Fruit fly (Drosophila melanogaster): ENCODE results near the gene PGRP-SB1.

The PGRP-SB1 gene

DNA sequence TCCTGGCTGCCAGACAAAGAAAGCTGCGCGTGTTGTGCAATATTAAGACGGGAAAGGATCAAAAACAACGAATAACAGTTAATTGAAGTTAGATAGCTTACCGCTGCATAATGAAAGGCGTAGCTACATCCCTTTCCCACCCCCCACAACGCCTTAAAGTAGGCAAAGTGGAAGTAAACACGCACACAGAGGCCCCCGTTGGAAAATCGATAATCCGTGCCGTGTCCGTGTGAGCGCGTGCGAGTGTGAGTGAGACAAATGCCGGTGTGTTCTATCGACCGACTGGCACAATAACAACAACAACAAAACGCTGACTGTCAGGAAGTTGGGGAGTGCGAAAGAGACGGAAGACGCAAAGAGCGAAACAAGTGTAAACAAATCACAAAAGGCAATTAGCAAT is 15.4 kb downstream of the PGRP-SB1 start (continued):
- TF ChIP-seq hkb (optimal IDR thresholded peaks at IDR 0.05), result peak; percentile 25
- TF ChIP-seq hkb (GFP tag; IDR thresholded peaks at IDR 0.05), result no peak
- TF ChIP-seq br (optimal IDR thresholded peaks at IDR 0.05), result no peak
- TF ChIP-seq sim (GFP tag; IDR thresholded peaks at IDR 0.05), result no peak
- no peak for TF ChIP-seq D (optimal IDR thresholded peaks at IDR 0.05)
- TF ChIP-seq D (GFP tag; optimal IDR thresholded peaks at IDR 0.05), result no peak
- no peak for TF ChIP-seq CG16813 (GFP tag; IDR thresholded peaks at IDR 0.05; ENCODE audit: partially characterized antibody)
- peak; percentile 11 for TF ChIP-seq chn (GFP tag; optimal IDR thresholded peaks at IDR 0.05)
- no peak for TF ChIP-seq so (GFP tag; IDR thresholded peaks at IDR 0.05)
- no peak for TF ChIP-seq hth (optimal IDR thresholded peaks at IDR 0.05)
- TF ChIP-seq Lhr (GFP tag; optimal IDR thresholded peaks at IDR 0.05), result no peak
- TF ChIP-seq CG7987 (GFP tag; optimal IDR thresholded peaks at IDR 0.05), result no peak
- TF ChIP-seq nmo (GFP tag; optimal IDR thresholded peaks at IDR 0.05), result no peak
- peak; percentile 82 for TF ChIP-seq cg (GFP tag; optimal IDR thresholded peaks at IDR 0.05)
- peak; percentile 12 for TF ChIP-seq MESR4 (GFP tag; optimal IDR thresholded peaks at IDR 0.05)
- peak; percentile 11; the same call in 1 of the 2 replicates for TF ChIP-seq CG10321 (GFP tag; IDR thresholded peaks at IDR 0.05)
- no peak for TF ChIP-seq wdn (GFP tag; IDR thresholded peaks at IDR 0.05)
- TF ChIP-seq CG7745 (tag; optimal IDR thresholded peaks at IDR 0.05), result no peak
- TF ChIP-seq Nf-YB (GFP tag; optimal IDR thresholded peaks at IDR 0.05), result no peak
- no peak for TF ChIP-seq CG11093 (GFP tag; IDR thresholded peaks at IDR 0.05)
- no peak for TF ChIP-seq Adf1 (GFP tag; IDR thresholded peaks at IDR 0.05)
- TF ChIP-seq fu2 (GFP tag; optimal IDR thresholded peaks at IDR 0.05), result no peak
- no peak for TF ChIP-seq CG5953 (GFP tag; IDR thresholded peaks at IDR 0.05)
- TF ChIP-seq CG32532 (GFP tag; IDR thresholded peaks at IDR 0.05), result no peak
- TF ChIP-seq CG13296 (GFP tag; optimal IDR thresholded peaks at IDR 0.05), result no peak
- no peak for TF ChIP-seq Dek (tag; optimal IDR thresholded peaks at IDR 0.05)
- peak; percentile 40 for TF ChIP-seq pros (GFP tag; optimal IDR thresholded peaks at IDR 0.05)
- no peak for TF ChIP-seq Abd-B (GFP tag; optimal IDR thresholded peaks at IDR 0.05)
- no peak for TF ChIP-seq Tbp (GFP tag; optimal IDR thresholded peaks at IDR 0.05)
- no peak for TF ChIP-seq sens (GFP tag)
- no peak for TF ChIP-seq CG8765 (GFP tag; IDR thresholded peaks at IDR 0.05)
- no peak for TF ChIP-seq Drgx (GFP tag; IDR thresholded peaks at IDR 0.05)
- no peak for TF ChIP-seq Awh (GFP tag; IDR thresholded peaks at IDR 0.05)
- no peak for TF ChIP-seq MTF-1 (GFP tag; optimal IDR thresholded peaks at IDR 0.05; ENCODE audit: borderline replicate concordance)
- TF ChIP-seq lmd (GFP tag; IDR thresholded peaks at IDR 0.05), result no peak
- TF ChIP-seq CG10654 (GFP tag; optimal IDR thresholded peaks at IDR 0.05), result no peak
- peak; percentile 82 for TF ChIP-seq Ets65A (GFP tag)
- TF ChIP-seq Rfx (GFP tag; IDR thresholded peaks at IDR 0.05), result no peak
- no peak for TF ChIP-seq CG14710 (tag; optimal IDR thresholded peaks at IDR 0.05)
- no peak for TF ChIP-seq HmgD (GFP tag; optimal IDR thresholded peaks at IDR 0.05)

DNA sequence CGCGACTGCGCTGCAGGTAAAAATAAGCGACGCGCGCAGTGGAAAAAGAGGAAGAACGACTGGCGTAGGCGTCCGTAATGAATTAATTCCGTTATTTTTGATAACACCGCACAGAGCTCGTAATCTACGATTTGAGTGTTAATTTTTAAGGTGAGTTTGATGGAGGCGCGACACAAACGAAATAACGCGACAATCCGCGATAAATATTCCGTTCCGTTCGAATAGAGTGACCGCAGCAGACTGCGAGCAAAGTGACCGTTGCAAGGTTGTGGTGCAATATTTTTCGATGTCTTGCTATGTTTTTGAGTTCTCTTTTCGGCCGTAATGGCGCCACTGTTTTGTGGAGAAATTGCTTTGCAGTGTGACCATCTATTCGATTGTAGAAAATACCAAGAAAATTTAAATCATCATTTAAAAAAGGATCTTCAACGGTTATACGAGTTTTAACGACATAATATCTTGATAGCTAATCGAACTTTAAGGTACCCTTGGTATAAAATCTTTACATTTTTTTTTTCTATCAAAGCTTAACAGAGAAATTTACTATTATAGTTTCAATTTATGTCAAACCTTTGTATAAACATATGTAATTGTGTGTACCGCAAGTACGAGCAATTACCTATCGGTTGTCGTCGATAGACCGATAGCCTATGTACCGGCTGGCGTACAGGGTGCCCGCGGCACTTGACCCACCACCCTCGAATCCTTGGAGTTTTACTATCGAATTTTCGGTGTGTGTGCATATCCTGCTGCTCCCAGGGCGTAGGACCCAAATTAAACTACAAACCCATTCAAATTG is 16.2 kb downstream of the PGRP-SB1 start, which contains the start of the genes CG43954, Lasp and Dab:
Gene CG43954 (minus strand): TSS at position 248 of the 799 bp plus-strand sequence.
Gene Lasp (minus strand): TSS at position 248 of the 799 bp plus-strand sequence.
Gene Dab (plus strand): TSS at position 697 of the 799 bp plus-strand sequence.
- TF ChIP-seq exex (tag; optimal IDR thresholded peaks at IDR 0.05), result peak; percentile 51
- TF ChIP-seq gcm (GFP tag; optimal IDR thresholded peaks at IDR 0.05), result no peak
- TF ChIP-seq Ravus (GFP tag; IDR thresholded peaks at IDR 0.05), result no peak
- TF ChIP-seq Fer3 (tag; optimal IDR thresholded peaks at IDR 0.05), result peak; percentile 2
- TF ChIP-seq Hsf (GFP tag; optimal IDR thresholded peaks at IDR 0.05), result peak; percentile 38
- TF ChIP-seq CG13287 (GFP tag; IDR thresholded peaks at IDR 0.05; ENCODE audit: partially characterized antibody), result peak; percentile 56
- peak; percentile 47; the same call in 2 of the 3 replicates for TF ChIP-seq knrl (GFP tag; IDR thresholded peaks at IDR 0.05; ENCODE audit: partially characterized antibody)
- peak; percentile 34 for TF ChIP-seq fd102C (GFP tag; optimal IDR thresholded peaks at IDR 0.05)
- no peak for TF ChIP-seq Bdp1 (GFP tag; optimal IDR thresholded peaks at IDR 0.05)
- no peak for TF ChIP-seq fd3F (GFP tag; optimal IDR thresholded peaks at IDR 0.05)
- no peak for TF ChIP-seq Abd-B (GFP tag; optimal IDR thresholded peaks at IDR 0.05)
- TF ChIP-seq sob (GFP tag; IDR thresholded peaks at IDR 0.05), result peak; percentile 19; the same call in 1 of the 2 replicates
- TF ChIP-seq sqz (GFP tag; optimal IDR thresholded peaks at IDR 0.05), result no peak
- TF ChIP-seq CG9215 (GFP tag; IDR thresholded peaks at IDR 0.05), result no peak
- TF ChIP-seq CG33213 (GFP tag; optimal IDR thresholded peaks at IDR 0.05), result peak; percentile 90

All from whole organism, embryonic.